Fruit fly (Drosophila melanogaster) whole organism, pupa: ENCODE data around the gene Mpcp2.

Experiments
- CG10348 ChIP-seq: fragments of 200-800 bp; sonication (Bioruptor generic); IDR thresholded peaks from 2 replicates; pipeline ENCODE4 v1.3.6; 2022; ENCODE audit warnings: missing biosample characterization, missing genetic modification characterization
- CG12605 ChIP-seq: fragments of 200-800 bp; sonication (Bioruptor generic); IDR thresholded peaks from 2 replicates; pipeline ENCODE4 v1.3.6; 2022; ENCODE audit warnings: missing biosample characterization, missing genetic modification characterization
- CG13204 ChIP-seq: fragments of 200-800 bp; sonication (Bioruptor generic); optimal IDR thresholded peaks from 2 replicates; lab custom pipeline; 2018; ENCODE audit warnings: missing biosample characterization, mild to moderate bottlenecking, missing genetic modification characterization, moderate library complexity
- CG14655 ChIP-seq: fragments of 200-800 bp; sonication (Bioruptor generic); optimal IDR thresholded peaks from 3 replicates; lab custom pipeline; 2017; ENCODE audit warnings: mild to moderate bottlenecking, missing biosample characterization, missing genetic modification reagents, missing genetic modification characterization
- CG15710 ChIP-seq: fragments of 200-800 bp; sonication (Bioruptor generic); optimal IDR thresholded peaks from 2 replicates; lab custom pipeline; 2018; ENCODE audit warnings: missing biosample characterization, mild to moderate bottlenecking, missing genetic modification characterization, moderate library complexity
- CG17806 ChIP-seq: fragments of 200-800 bp; sonication (Bioruptor generic); optimal IDR thresholded peaks from 2 replicates; lab custom pipeline; 2018; ENCODE audit warnings: missing biosample characterization, mild to moderate bottlenecking, missing genetic modification characterization, moderate library complexity
- CG32121 ChIP-seq: fragments of 200-800 bp; sonication (Bioruptor generic); IDR thresholded peaks from 2 replicates; pipeline ENCODE4 v1.3.6; 2022; ENCODE audit warnings: missing biosample characterization, missing genetic modification characterization
- CG34367 ChIP-seq: fragments of 200-800 bp; sonication (Bioruptor generic); optimal IDR thresholded peaks from 2 replicates; lab custom pipeline; 2018; ENCODE audit warnings: missing biosample characterization, mild to moderate bottlenecking, missing genetic modification characterization
- CG4496 ChIP-seq: fragments of 200-800 bp; sonication (Bioruptor generic); IDR thresholded peaks from 3 replicates; pipeline ENCODE4 v1.3.6; 2022; ENCODE audit warnings: missing biosample characterization, missing genetic modification characterization
- CG8159 ChIP-seq: fragments of 200-800 bp; sonication (Bioruptor generic); optimal IDR thresholded peaks from 3 replicates; lab custom pipeline; 2018; ENCODE audit warnings: missing biosample characterization, mild to moderate bottlenecking, missing genetic modification characterization, moderate library complexity
- CG8301 ChIP-seq: fragments of 200-800 bp; sonication (Bioruptor generic); optimal IDR thresholded peaks from 2 replicates; lab custom pipeline; 2018; ENCODE audit warnings: missing biosample characterization, mild to moderate bottlenecking, missing genetic modification characterization
- CG9948 ChIP-seq: fragments of 200-800 bp; sonication (Bioruptor generic); optimal IDR thresholded peaks from 2 replicates; lab custom pipeline; 2018; ENCODE audit warnings: missing biosample characterization, mild to moderate bottlenecking, missing genetic modification characterization, moderate library complexity
- D1 ChIP-seq: fragments of 200-800 bp; sonication (Bioruptor generic); optimal IDR thresholded peaks from 2 replicates; lab custom pipeline; 2018; ENCODE audit warnings: missing biosample characterization, mild to moderate bottlenecking, missing genetic modification characterization, moderate library complexity
- EcR ChIP-seq: fragments of 200-800 bp; sonication (Bioruptor generic); optimal IDR thresholded peaks from 3 replicates; lab custom pipeline; 2019; ENCODE audit warnings: missing biosample characterization, missing genetic modification characterization, mild to moderate bottlenecking, moderate library complexity, missing genetic modification reagents
- Ets98B ChIP-seq: fragments of 200-800 bp; sonication (Bioruptor generic); IDR thresholded peaks from 2 replicates; pipeline ENCODE4 v1.3.6; 2022; ENCODE audit warnings: missing biosample characterization, missing genetic modification characterization
- Pif1A ChIP-seq: fragments of 200-800 bp; sonication (Bioruptor generic); optimal IDR thresholded peaks from 3 replicates; lab custom pipeline; 2016; ENCODE audit warnings: missing biosample characterization, missing genetic modification characterization
- Pif1B ChIP-seq: fragments of 200-800 bp; sonication (Bioruptor generic); optimal IDR thresholded peaks from 3 replicates; lab custom pipeline; 2016; ENCODE audit warnings: missing biosample characterization, missing genetic modification characterization
- Snoo ChIP-seq: fragments of 200-800 bp; sonication (Bioruptor generic); optimal IDR thresholded peaks from 3 replicates; lab custom pipeline; 2017; ENCODE audit warnings: missing biosample characterization, mild to moderate bottlenecking, missing genetic modification characterization, inconsistent platforms
- fd96Ca ChIP-seq: fragments of 200-800 bp; sonication (Bioruptor generic); IDR thresholded peaks from 3 replicates; pipeline ENCODE4 v1.3.6; 2022; ENCODE audit warnings: missing biosample characterization, missing genetic modification characterization
- gl ChIP-seq: fragments of 200-800 bp; sonication (Bioruptor generic); optimal IDR thresholded peaks from 2 replicates; lab custom pipeline; 2018; ENCODE audit warnings: missing biosample characterization, mild to moderate bottlenecking, missing genetic modification characterization
- rn ChIP-seq: fragments of 200-800 bp; sonication (Bioruptor generic); IDR thresholded peaks from 2 replicates; pipeline ENCODE4 v1.3.6; 2022; ENCODE audit warnings: missing biosample characterization, missing genetic modification characterization

Mpcp2 gene

dm6 chr3L:14517525-14517924 lies 19.9 kb upstream of the Mpcp2 start, which contains the start of gene CG9592:
CG9592 (plus strand) TSS chr3L:14517825.
- TF ChIP-seq CG9948 (tag; lab: Kevin White, UChicago) (no peak), CG10348 (no peak), rn (GFP tag; lab: Robert Waterston, UW) (no peak), CG32121 (GFP tag; lab: Robert Waterston, UW) (no peak), EcR (GFP tag; lab: Kevin White, UChicago) (no peak), D1 (no peak), CG4496 (GFP tag; lab: Robert Waterston, UW) (no peak), CG14655 (GFP tag; lab: Kevin White, UChicago) (no peak), CG34367 (no peak), CG17806 (tag; lab: Kevin White, UChicago) (no peak)

dm6 chr3L:14521590-14521989 lies 15.9 kb upstream of the Mpcp2 start, which contains the start of gene CG4613:
CG4613 (minus strand) TSS chr3L:14521690.
- TF ChIP-seq CG9948 (tag; lab: Kevin White, UChicago) (no peak), rn (GFP tag; lab: Robert Waterston, UW) (no peak), EcR (GFP tag; lab: Kevin White, UChicago) (no peak), CG17806 (tag; lab: Kevin White, UChicago) (no peak), D1 (no peak), CG4496 (GFP tag; lab: Robert Waterston, UW) (no peak), CG34367 (no peak), CG15710 (tag; lab: Kevin White, UChicago) (no peak), CG13204 (GFP tag; lab: Kevin White, UChicago) (no peak), Pif1B (GFP tag; lab: Kevin White, UChicago) (no peak), CG8159 (tag; lab: Kevin White, UChicago) (no peak), Snoo (no peak), CG14655 (GFP tag; lab: Kevin White, UChicago) (no peak)

dm6 chr3L:14522483-14523362 lies 14.7 kb upstream of the Mpcp2 start:
- TF ChIP-seq CG15710 (tag; lab: Kevin White, UChicago) (no peak), Pif1A (GFP tag; lab: Kevin White, UChicago) (no peak), CG17806 (tag; lab: Kevin White, UChicago) (no peak), rn (GFP tag; lab: Robert Waterston, UW) (no peak), D1 (no peak), CG13204 (GFP tag; lab: Kevin White, UChicago) (no peak), CG14655 (GFP tag; lab: Kevin White, UChicago) (no peak), CG9948 (tag; lab: Kevin White, UChicago) (no peak), CG12605 (no peak), CG4496 (GFP tag; lab: Robert Waterston, UW) (no peak)

- TF ChIP-seq CG8301 (tag; lab: Kevin White, UChicago): peak; percentile 28
- no peak for TF ChIP-seq CG15710 (tag; lab: Kevin White, UChicago)
- TF ChIP-seq CG14655 (GFP tag; lab: Kevin White, UChicago): peak; percentile 6
Observed at dm6 chr3L:14531802-14532201, 5.6 kb upstream of the Mpcp2 start.

DNA sequence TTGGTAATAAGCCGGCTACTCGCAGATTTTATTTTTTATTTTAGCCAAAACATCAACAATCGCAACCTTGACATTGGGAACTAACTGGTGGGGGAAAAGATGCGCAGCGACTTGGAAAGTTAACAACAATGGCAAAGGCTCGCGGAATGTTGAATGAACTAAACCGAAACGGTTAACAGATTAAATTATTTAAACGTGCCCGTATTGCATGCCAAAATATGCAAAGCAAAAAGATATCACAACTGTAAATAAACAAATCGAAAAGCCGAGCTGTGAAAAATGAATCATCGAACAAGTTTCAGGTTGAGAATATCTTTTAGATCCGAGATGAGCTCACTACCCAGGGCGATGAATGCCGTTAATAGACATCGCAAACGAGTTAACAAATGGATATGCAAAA lies 4.3 kb upstream of the Mpcp2 start:
- TF ChIP-seq CG8301 (tag; lab: Kevin White, UChicago) (no peak), CG10348 (no peak), CG17806 (tag; lab: Kevin White, UChicago) (no peak), fd96Ca (no peak), CG9948 (tag; lab: Kevin White, UChicago) (no peak), CG8159 (tag; lab: Kevin White, UChicago) (no peak), Ets98B (no peak), CG14655 (GFP tag; lab: Kevin White, UChicago) (no peak), Pif1B (GFP tag; lab: Kevin White, UChicago) (no peak), CG13204 (GFP tag; lab: Kevin White, UChicago) (no peak), CG34367 (no peak), CG15710 (tag; lab: Kevin White, UChicago) (no peak), EcR (GFP tag; lab: Kevin White, UChicago) (no peak), Snoo (no peak), gl (tag; lab: Kevin White, UChicago) (no peak), rn (GFP tag; lab: Robert Waterston, UW) (no peak), D1 (no peak), CG12605 (no peak), CG32121 (GFP tag; lab: Robert Waterston, UW) (no peak)

DNA sequence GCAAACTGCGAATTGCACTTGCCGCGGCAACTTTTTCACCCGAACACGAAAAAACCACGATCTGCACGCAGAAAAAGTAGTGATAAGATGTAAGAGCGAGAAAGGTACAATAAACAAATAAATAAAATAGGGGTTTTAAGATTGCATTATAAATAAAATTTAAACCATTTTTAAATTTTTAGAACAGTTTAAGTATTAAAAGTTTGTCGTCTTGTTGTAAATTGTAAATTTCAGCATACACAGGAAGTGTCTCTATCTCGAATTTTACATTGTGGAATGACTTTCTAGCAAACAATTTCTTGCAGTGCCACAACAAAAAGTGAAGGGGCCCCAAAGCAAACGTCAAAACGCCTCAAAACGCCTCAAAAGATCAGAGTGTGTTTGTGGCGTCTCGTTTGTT lies 2.8 kb upstream of the Mpcp2 start:
- TF ChIP-seq CG32121 (GFP tag; lab: Robert Waterston, UW) (peak; percentile 79), CG8301 (tag; lab: Kevin White, UChicago) (peak; percentile 87), CG10348 (no peak), CG34367 (peak; percentile 40), CG14655 (GFP tag; lab: Kevin White, UChicago) (peak; percentile 85), fd96Ca (no peak; the same call in 2 of the 3 replicates), D1 (peak; percentile 9), CG9948 (tag; lab: Kevin White, UChicago) (peak; percentile 65), CG8159 (tag; lab: Kevin White, UChicago) (peak; percentile 68), CG17806 (tag; lab: Kevin White, UChicago) (peak; percentile 50), gl (tag; lab: Kevin White, UChicago) (no peak), Snoo (peak; percentile 7), CG15710 (tag; lab: Kevin White, UChicago) (peak; percentile 48), Ets98B (peak; percentile 71), rn (GFP tag; lab: Robert Waterston, UW) (no peak), Pif1B (GFP tag; lab: Kevin White, UChicago) (peak; percentile 35), CG13204 (GFP tag; lab: Kevin White, UChicago) (no peak), EcR (GFP tag; lab: Kevin White, UChicago) (no peak), Pif1A (GFP tag; lab: Kevin White, UChicago) (peak; percentile 67), CG12605 (peak; percentile 62; the same call in 1 of the 2 replicates), CG4496 (GFP tag; lab: Robert Waterston, UW) (peak; percentile 64; the same call in 2 of the 3 replicates)
